Fruit fly (Drosophila melanogaster) whole organism, prepupa: ENCODE data around the gene Mocs2B.

Experiments used
- CG10631 ChIP-seq: fragments of 200-800 bp; sonication (Bioruptor generic); optimal IDR thresholded peaks from 2 replicates; lab custom pipeline; 2016; ENCODE audit warnings: missing biosample characterization, missing genetic modification characterization
- CG10669 ChIP-seq: fragments of 200-800 bp; sonication (Bioruptor generic); optimal IDR thresholded peaks from 3 replicates; lab custom pipeline; 2018; ENCODE audit warnings: missing biosample characterization, mild to moderate bottlenecking, missing genetic modification characterization, moderate library complexity
- CG11294 ChIP-seq: fragments of 200-800 bp; sonication (Bioruptor generic); IDR thresholded peaks from 2 replicates; pipeline ENCODE4 v1.3.6; 2022; ENCODE audit warnings: missing biosample characterization, missing genetic modification characterization
- CG11762 ChIP-seq: fragments of 200-800 bp; sonication (Bioruptor generic); optimal IDR thresholded peaks from 3 replicates; lab custom pipeline; 2016; ENCODE audit warnings: missing biosample characterization, missing genetic modification characterization; ENCODE audit not compliant: insufficient read depth
- CG11902 ChIP-seq: fragments of 200-800 bp; sonication (Bioruptor generic); optimal IDR thresholded peaks from 3 replicates; lab custom pipeline; 2016; ENCODE audit warnings: missing biosample characterization, missing genetic modification characterization
- CG16779 ChIP-seq: fragments of 200-800 bp; sonication (Bioruptor generic); optimal IDR thresholded peaks from 3 replicates; lab custom pipeline; 2017; ENCODE audit warnings: missing biosample characterization, mild to moderate bottlenecking, missing genetic modification characterization
- CG3032 ChIP-seq: fragments of 200-800 bp; optimal IDR thresholded peaks from 2 replicates; lab custom pipeline; 2019; ENCODE audit warnings: missing biosample characterization, mild to moderate bottlenecking, missing genetic modification characterization, moderate library complexity
- CG31627 ChIP-seq: fragments of 200-800 bp; sonication (Bioruptor generic); optimal IDR thresholded peaks from 3 replicates; lab custom pipeline; 2016; ENCODE audit warnings: missing biosample characterization, missing genetic modification characterization
- CG32006 ChIP-seq: fragments of 200-800 bp; sonication (Bioruptor generic); optimal IDR thresholded peaks from 3 replicates; lab custom pipeline; 2017; ENCODE audit warnings: missing biosample characterization, mild to moderate bottlenecking, missing genetic modification characterization
- CG3919 ChIP-seq: fragments of 200-800 bp; sonication (Bioruptor generic); optimal IDR thresholded peaks from 3 replicates; lab custom pipeline; 2016; ENCODE audit warnings: missing biosample characterization, missing genetic modification characterization
- CG6163 ChIP-seq: fragments of 200-800 bp; sonication (Bioruptor generic); IDR thresholded peaks from 3 replicates; pipeline ENCODE4 v1.3.6; 2022; ENCODE audit warnings: missing biosample characterization, missing genetic modification characterization
- CG6276 ChIP-seq: fragments of 200-800 bp; sonication (Bioruptor generic); optimal IDR thresholded peaks from 2 replicates; lab custom pipeline; 2017; ENCODE audit warnings: missing biosample characterization, mild to moderate bottlenecking, missing genetic modification characterization
- CG6808 ChIP-seq: fragments of 200-800 bp; sonication (Bioruptor generic); optimal IDR thresholded peaks from 3 replicates; lab custom pipeline; 2017; ENCODE audit warnings: missing biosample characterization, missing genetic modification characterization, mild to moderate bottlenecking, moderate library complexity, missing genetic modification reagents
- CG8319 ChIP-seq: fragments of 200-800 bp; sonication (Bioruptor generic); optimal IDR thresholded peaks from 3 replicates; lab custom pipeline; 2016; ENCODE audit warnings: missing biosample characterization, missing genetic modification characterization
- CG8632 ChIP-seq: fragments of 200-800 bp; sonication (Bioruptor generic); optimal IDR thresholded peaks from 3 replicates; lab custom pipeline; 2016; ENCODE audit warnings: missing biosample characterization, missing genetic modification characterization
- CG9139 ChIP-seq: fragments of 200-800 bp; sonication (Bioruptor generic); optimal IDR thresholded peaks from 3 replicates; lab custom pipeline; 2017; ENCODE audit warnings: missing biosample characterization, mild to moderate bottlenecking, missing genetic modification characterization
- Eip75B ChIP-seq: fragments of 200-800 bp; sonication (Bioruptor generic); optimal IDR thresholded peaks from 3 replicates; lab custom pipeline; 2016; ENCODE audit warnings: missing biosample characterization, missing genetic modification characterization
- Eip78C ChIP-seq: fragments of 200-800 bp; sonication (Bioruptor generic); peaks from one replicate; lab custom pipeline; 2016; ENCODE audit warnings: missing biosample characterization, missing genetic modification characterization
- Ets21C ChIP-seq: fragments of 200-800 bp; sonication (Bioruptor generic); optimal IDR thresholded peaks from 3 replicates; lab custom pipeline; 2016; ENCODE audit warnings: missing biosample characterization, missing genetic modification characterization
- Ets96B ChIP-seq: fragments of 200-800 bp; optimal IDR thresholded peaks from 2 replicates; lab custom pipeline; 2019; ENCODE audit warnings: missing biosample characterization, mild to moderate bottlenecking, missing genetic modification characterization, moderate library complexity
- Gug ChIP-seq: fragments of 200-800 bp; sonication (Bioruptor generic); IDR thresholded peaks from 2 replicates; pipeline ENCODE4 v1.3.6; 2022; ENCODE audit warnings: missing biosample characterization, missing genetic modification characterization
- Hr39 ChIP-seq: fragments of 200-800 bp; sonication (Bioruptor generic); optimal IDR thresholded peaks from 2 replicates; lab custom pipeline; 2016; ENCODE audit warnings: missing biosample characterization, missing genetic modification characterization
- Hr4 ChIP-seq: fragments of 200-800 bp; sonication (Bioruptor generic); optimal IDR thresholded peaks from 3 replicates; lab custom pipeline; 2016; ENCODE audit warnings: missing biosample characterization, missing genetic modification characterization
- Lpt ChIP-seq: fragments of 200-800 bp; sonication (Bioruptor generic); optimal IDR thresholded peaks from 3 replicates; lab custom pipeline; 2016; ENCODE audit warnings: missing biosample characterization, missing genetic modification characterization
- Met ChIP-seq: fragments of 200-800 bp; sonication (Bioruptor generic); optimal IDR thresholded peaks from 3 replicates; lab custom pipeline; 2016; ENCODE audit warnings: missing biosample characterization, missing genetic modification characterization
- OdsH ChIP-seq: fragments of 200-800 bp; sonication (Bioruptor generic); optimal IDR thresholded peaks from 3 replicates; lab custom pipeline; 2016; ENCODE audit warnings: missing biosample characterization, missing genetic modification characterization
- Smox ChIP-seq: fragments of 200-800 bp; sonication (Bioruptor generic); optimal IDR thresholded peaks from 3 replicates; lab custom pipeline; 2016; ENCODE audit warnings: missing biosample characterization, missing genetic modification characterization
- Sox102F ChIP-seq: fragments of 200-800 bp; sonication (Bioruptor generic); optimal IDR thresholded peaks from 2 replicates; lab custom pipeline; 2016; ENCODE audit warnings: missing biosample characterization, mild to moderate bottlenecking, missing genetic modification characterization
- Sox14 ChIP-seq: fragments of 200-800 bp; sonication (Bioruptor generic); optimal IDR thresholded peaks from 3 replicates; lab custom pipeline; 2016; ENCODE audit warnings: missing biosample characterization, missing genetic modification characterization
- Sox15 ChIP-seq: fragments of 200-800 bp; sonication (Bioruptor generic); optimal IDR thresholded peaks from 3 replicates; lab custom pipeline; 2016; ENCODE audit warnings: missing biosample characterization, missing genetic modification characterization
- achi ChIP-seq: fragments of 200-800 bp; sonication (Bioruptor generic); optimal IDR thresholded peaks from 3 replicates; lab custom pipeline; 2016; ENCODE audit warnings: missing biosample characterization, missing genetic modification characterization
- acj6 ChIP-seq: fragments of 200-800 bp; sonication (Bioruptor generic); optimal IDR thresholded peaks from 3 replicates; lab custom pipeline; 2016; ENCODE audit warnings: missing biosample characterization, missing genetic modification characterization
- dac ChIP-seq: fragments of 200-800 bp; sonication (Bioruptor generic); optimal IDR thresholded peaks from 2 replicates; lab custom pipeline; 2017; ENCODE audit warnings: missing biosample characterization, mild to moderate bottlenecking, missing genetic modification characterization
- dsx ChIP-seq: fragments of 200-800 bp; optimal IDR thresholded peaks from 3 replicates; lab custom pipeline; 2019; ENCODE audit warnings: missing biosample characterization, mild to moderate bottlenecking, missing genetic modification characterization, moderate library complexity; ENCODE audit not compliant: poor library complexity, severe bottlenecking
- esn ChIP-seq: fragments of 200-800 bp; sonication (Bioruptor generic); optimal IDR thresholded peaks from 2 replicates; lab custom pipeline; 2016; ENCODE audit warnings: missing biosample characterization, mild to moderate bottlenecking, missing genetic modification characterization, moderate library complexity
- fd59A ChIP-seq: fragments of 200-800 bp; sonication (Bioruptor generic); optimal IDR thresholded peaks from 2 replicates; lab custom pipeline; 2017; ENCODE audit warnings: missing biosample characterization, mild to moderate bottlenecking, missing genetic modification characterization, missing genetic modification reagents
- fd85E ChIP-seq: fragments of 200-800 bp; sonication (Bioruptor generic); optimal IDR thresholded peaks from 3 replicates; lab custom pipeline; 2016; ENCODE audit warnings: missing biosample characterization, missing genetic modification characterization
- fkh ChIP-seq: fragments of 200-800 bp; sonication (Bioruptor generic); optimal IDR thresholded peaks from 3 replicates; lab custom pipeline; 2017; ENCODE audit warnings: missing biosample characterization, mild to moderate bottlenecking, missing genetic modification characterization, moderate library complexity
- lz ChIP-seq: fragments of 200-800 bp; sonication (Bioruptor generic); optimal IDR thresholded peaks from 3 replicates; lab custom pipeline; 2016; ENCODE audit warnings: missing biosample characterization, missing genetic modification characterization
- net ChIP-seq: fragments of 200-800 bp; sonication (Bioruptor generic); optimal IDR thresholded peaks from 3 replicates; lab custom pipeline; 2016; ENCODE audit warnings: missing biosample characterization, missing genetic modification characterization
- salr ChIP-seq, 2 experiments: fragments of 200-800 bp; sonication (Bioruptor generic); optimal IDR thresholded peaks; 3 replicates each; lab custom pipeline; 2016 to 2018; ENCODE audit warnings: missing biosample characterization in 2 of 2, missing genetic modification characterization in 2 of 2, mild to moderate bottlenecking in 1 of 2
- spab ChIP-seq: fragments of 200-800 bp; sonication (Bioruptor generic); optimal IDR thresholded peaks from 2 replicates; lab custom pipeline; 2017; ENCODE audit warnings: missing biosample characterization, mild to moderate bottlenecking, missing genetic modification characterization, missing genetic modification reagents
- svp ChIP-seq: fragments of 200-800 bp; sonication (Bioruptor generic); peaks from one replicate; lab custom pipeline; 2016; ENCODE audit warnings: missing biosample characterization, missing genetic modification characterization
- topi ChIP-seq: fragments of 200-800 bp; sonication (Bioruptor generic); optimal IDR thresholded peaks from 3 replicates; lab custom pipeline; 2016; ENCODE audit warnings: missing biosample characterization, missing genetic modification characterization
- vri ChIP-seq: fragments of 200-800 bp; sonication (Bioruptor generic); optimal IDR thresholded peaks from 3 replicates; lab custom pipeline; 2016; ENCODE audit warnings: missing biosample characterization, mild to moderate bottlenecking, missing genetic modification characterization

Gene Mocs2B

DNA sequence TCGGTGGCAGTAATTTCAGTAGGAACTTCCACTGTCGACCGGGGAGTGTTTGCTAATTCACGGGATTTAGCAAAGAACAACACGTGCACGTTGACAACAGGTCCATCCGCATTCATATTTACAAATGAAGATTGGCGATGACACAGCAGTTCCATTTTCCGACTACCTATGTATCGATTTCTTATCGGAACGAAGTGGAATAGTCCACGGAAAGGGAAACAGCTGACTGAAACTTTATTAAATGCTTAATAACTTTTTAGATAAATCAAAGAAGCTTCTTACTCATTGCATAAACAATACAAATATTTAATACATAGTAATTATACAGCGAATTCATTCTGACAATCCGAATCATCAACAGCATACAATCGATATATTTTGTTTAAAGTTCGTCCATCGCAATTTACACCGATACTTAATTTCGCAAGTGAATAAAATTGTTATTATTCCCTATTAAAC is at the start of gene Mocs2B, which contains the start of the genes Mocs2A and Clbn:
Gene Mocs2B (minus strand): TSS at position 129 of the 459 bp plus-strand sequence.
Gene Mocs2A (minus strand): TSS at position 129 of the 459 bp plus-strand sequence.
Gene Clbn (plus strand): TSS at position 272 of the 459 bp plus-strand sequence.
- TF ChIP-seq CG31627 (GFP tag; lab: Kevin White, UChicago) (no peak), fkh (GFP tag; lab: Kevin White, UChicago) (peak; percentile 66), esn (GFP tag; lab: Kevin White, UChicago) (peak; percentile 7)

DNA sequence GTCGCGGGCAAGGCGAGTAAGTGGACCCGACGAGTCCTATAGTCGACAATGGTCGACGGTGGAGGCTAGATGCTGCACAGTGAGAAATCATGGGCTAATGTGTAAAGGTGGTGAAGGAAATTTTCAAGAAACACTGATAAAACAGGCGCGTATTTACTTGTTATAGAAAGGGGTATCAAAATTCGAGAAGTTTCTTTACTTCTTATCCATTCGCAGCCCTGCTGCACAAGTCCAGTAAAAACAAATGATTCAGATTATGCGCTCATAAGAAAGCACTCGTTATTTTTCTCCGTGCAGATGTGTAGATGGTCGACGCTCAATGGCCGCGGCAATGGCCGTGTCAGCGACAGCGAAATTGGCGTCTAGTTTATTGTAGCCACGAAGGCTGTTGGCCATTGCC is 49.4 kb upstream of the Mocs2B start:
- TF ChIP-seq fd85E (GFP tag; lab: Kevin White, UChicago) = no peak
- TF ChIP-seq Sox102F (GFP tag; lab: Kevin White, UChicago) = no peak
- TF ChIP-seq Eip78C (GFP tag; lab: Kevin White, UChicago) = peak; percentile 52
- TF ChIP-seq fd59A (GFP tag; lab: Kevin White, UChicago) = no peak
- no peak for TF ChIP-seq CG16779
- peak; percentile 12 for TF ChIP-seq CG31627 (GFP tag; lab: Kevin White, UChicago)
- no peak for TF ChIP-seq achi (GFP tag; lab: Kevin White, UChicago)
- no peak for TF ChIP-seq svp (GFP tag; lab: Kevin White, UChicago)
- no peak for TF ChIP-seq CG6276
- no peak for TF ChIP-seq salr (GFP tag; optimal IDR thresholded peaks at IDR 0.05; lab: Kevin White, UChicago)
- peak; percentile 2 for TF ChIP-seq CG10631 (GFP tag; lab: Kevin White, UChicago)
- peak; percentile 1 for TF ChIP-seq CG3919 (GFP tag; lab: Kevin White, UChicago)
- TF ChIP-seq CG6808 = no peak
- TF ChIP-seq CG10669 (GFP tag; lab: Kevin White, UChicago) = no peak
- no peak for TF ChIP-seq lz (GFP tag; lab: Kevin White, UChicago)
- no peak for TF ChIP-seq Lpt (GFP tag; lab: Kevin White, UChicago)
- TF ChIP-seq Hr4 (GFP tag; lab: Kevin White, UChicago) = no peak
- no peak for TF ChIP-seq CG11762
- TF ChIP-seq CG9139 (GFP tag; lab: Kevin White, UChicago) = no peak
- TF ChIP-seq CG11902 (GFP tag; lab: Kevin White, UChicago) = no peak
- TF ChIP-seq, all 60 proteins: peak for 4

dm6 chr3R:25174244-25174643 is 47.1 kb upstream of the Mocs2B start:
- TF ChIP-seq CG6808 = peak; percentile 73
- peak; percentile 58 for TF ChIP-seq dsx
- peak; percentile 63 for TF ChIP-seq Eip75B
- TF ChIP-seq CG3032 = peak; percentile 61
- no peak for TF ChIP-seq Hr4 (GFP tag; lab: Kevin White, UChicago)
- no peak for TF ChIP-seq dac
- TF ChIP-seq Gug (GFP tag; lab: Robert Waterston, UW) = no peak
- TF ChIP-seq CG16779 = peak; percentile 23
- no peak for TF ChIP-seq Lpt (GFP tag; lab: Kevin White, UChicago)
- TF ChIP-seq CG11294 (GFP tag; lab: Robert Waterston, UW) = no peak
- TF ChIP-seq net (GFP tag; lab: Kevin White, UChicago) = peak; percentile 40
- peak; percentile 50 for TF ChIP-seq CG8632 (GFP tag; lab: Kevin White, UChicago)
- peak; percentile 30 for TF ChIP-seq vri (GFP tag; lab: Kevin White, UChicago)
- TF ChIP-seq CG6276 = no peak
- peak; percentile 59 for TF ChIP-seq acj6 (GFP tag; lab: Kevin White, UChicago)
- peak; percentile 70 for TF ChIP-seq CG10669 (GFP tag; lab: Kevin White, UChicago)
- peak; percentile 40 for TF ChIP-seq Sox15
- TF ChIP-seq Sox14 (GFP tag; lab: Kevin White, UChicago) = peak; percentile 54
- TF ChIP-seq Met (GFP tag; lab: Kevin White, UChicago) = peak; percentile 70
- peak; percentile 69 for TF ChIP-seq Ets96B (tag; lab: Kevin White, UChicago)
- TF ChIP-seq OdsH (GFP tag; lab: Kevin White, UChicago) = peak; percentile 47
- peak; percentile 87 for TF ChIP-seq Eip78C (GFP tag; lab: Kevin White, UChicago)
- peak; percentile 63 for TF ChIP-seq Ets21C (GFP tag; lab: Kevin White, UChicago)
- TF ChIP-seq CG8319 = peak; percentile 14
- TF ChIP-seq topi = peak; percentile 68
- TF ChIP-seq CG9139 (GFP tag; lab: Kevin White, UChicago) = peak; percentile 58
- peak in 1 of 2 experiments; percentile 38 for TF ChIP-seq salr (GFP tag; optimal IDR thresholded peaks at IDR 0.05; lab: Kevin White, UChicago)
- peak; percentile 45; the same call in 1 of the 3 replicates for TF ChIP-seq CG6163 (GFP tag; lab: Robert Waterston, UW)
- TF ChIP-seq CG32006 (GFP tag; lab: Kevin White, UChicago) = peak; percentile 18
- TF ChIP-seq spab (GFP tag; lab: Kevin White, UChicago) = peak; percentile 67
- peak; percentile 68 for TF ChIP-seq Hr39
- TF ChIP-seq Smox = peak; percentile 70
- peak; percentile 73 for TF ChIP-seq lz (GFP tag; lab: Kevin White, UChicago)
- peak; percentile 76 for TF ChIP-seq esn (GFP tag; lab: Kevin White, UChicago)
- TF ChIP-seq CG10631 (GFP tag; lab: Kevin White, UChicago) = peak; percentile 50
- peak; percentile 46 for TF ChIP-seq achi (GFP tag; lab: Kevin White, UChicago)
- peak; percentile 49 for TF ChIP-seq Sox102F (GFP tag; lab: Kevin White, UChicago)
